Worm (Caenorhabditis elegans) whole organism, L2 larva: Measurements from ENCODE around the gene pes-8.
"Not testable (repeated sequence)": the region's sequence is repeated elsewhere in the genome, so short reads cannot be mapped to it uniquely, and the experiment has no call there.

Source experiments
- C34F6.9 ChIP-seq: fragments of 150-350 bp; optimal IDR thresholded peaks from 2 replicates; lab custom pipeline; 2014; ENCODE audit warnings: missing biosample characterization, missing genetic modification characterization
- F13H6.1 ChIP-seq: sonication (generic microtip); optimal IDR thresholded peaks from 2 replicates; lab custom pipeline; 2016; ENCODE audit warnings: missing genetic modification characterization, missing compliant biosample characterization
- R02D3.7 ChIP-seq: fragments of 150-350 bp; optimal IDR thresholded peaks from 2 replicates; lab custom pipeline; 2014; ENCODE audit warnings: missing biosample characterization, missing genetic modification characterization
- Y55F3AM.14 ChIP-seq: fragments of 200-800 bp; sonication (Bioruptor generic); optimal IDR thresholded peaks from 2 replicates; lab custom pipeline; 2018; ENCODE audit warnings: mild to moderate bottlenecking, missing genetic modification characterization, missing compliant biosample characterization
- ZK546.5 ChIP-seq: sonication (generic microtip); optimal IDR thresholded peaks from 2 replicates; lab custom pipeline; 2017; ENCODE audit warnings: missing biosample characterization, missing genetic modification characterization
- aly-2 ChIP-seq: fragments of 150-350 bp; optimal IDR thresholded peaks from 2 replicates; lab custom pipeline; 2014; ENCODE audit warnings: missing biosample characterization, missing genetic modification characterization
- ama-1 ChIP-seq: fragments of 150-350 bp; optimal IDR thresholded peaks from 2 replicates; lab custom pipeline; 2018; ENCODE audit warnings: inconsistent platforms
- blmp-1 ChIP-seq: sonication (generic microtip); optimal IDR thresholded peaks from 2 replicates; lab custom pipeline; 2017; ENCODE audit warnings: missing genetic modification characterization, mild to moderate bottlenecking, missing compliant biosample characterization, antibody characterized with exemption, moderate library complexity; ENCODE audit not compliant: insufficient read depth
- ceh-16 ChIP-seq: fragments of 150-350 bp; optimal IDR thresholded peaks from 2 replicates; lab custom pipeline; 2014; ENCODE audit warnings: missing biosample characterization, missing genetic modification characterization
- ceh-82 ChIP-seq: fragments of 150-350 bp; optimal IDR thresholded peaks from 2 replicates; lab custom pipeline; 2014; ENCODE audit warnings: missing biosample characterization, missing genetic modification characterization
- dmd-4 ChIP-seq: sonication (generic microtip); optimal IDR thresholded peaks from 2 replicates; lab custom pipeline; 2017; ENCODE audit warnings: missing biosample characterization, missing genetic modification characterization
- egl-27 ChIP-seq: sonication (generic microtip); optimal IDR thresholded peaks from 3 replicates; lab custom pipeline; 2017; ENCODE audit warnings: missing biosample characterization, missing genetic modification reagents, missing genetic modification characterization
- elt-1 ChIP-seq: fragments of 150-350 bp; optimal IDR thresholded peaks from 2 replicates; lab custom pipeline; 2014; ENCODE audit warnings: missing biosample characterization, missing genetic modification characterization
- elt-3 ChIP-seq: sonication (generic microtip); optimal IDR thresholded peaks from 2 replicates; lab custom pipeline; 2017; ENCODE audit warnings: missing biosample characterization, missing genetic modification characterization
- fos-1 ChIP-seq: fragments of 150-350 bp; optimal IDR thresholded peaks from 2 replicates; lab custom pipeline; 2014; ENCODE audit warnings: missing biosample characterization, missing genetic modification characterization
- gmeb-1 ChIP-seq: fragments of 150-350 bp; optimal IDR thresholded peaks from 2 replicates; lab custom pipeline; 2014; ENCODE audit warnings: missing biosample characterization, missing genetic modification characterization
- lin-11 ChIP-seq: fragments of 150-350 bp; sonication (generic microtip); optimal IDR thresholded peaks from 2 replicates; lab custom pipeline; 2014; ENCODE audit warnings: missing biosample characterization, missing genetic modification characterization, inconsistent platforms, mixed read lengths
- lin-13 ChIP-seq: fragments of 150-350 bp; optimal IDR thresholded peaks from 2 replicates; lab custom pipeline; 2014; ENCODE audit warnings: missing biosample characterization, missing genetic modification reagents, missing genetic modification characterization
- lin-39 ChIP-seq: fragments of 150-350 bp; optimal IDR thresholded peaks from 2 replicates; lab custom pipeline; 2014; ENCODE audit warnings: missing biosample characterization, missing genetic modification reagents, missing genetic modification characterization
- lsy-2 ChIP-seq, 2 experiments: fragments of 150-350 bp in 1 of 2; sonication (generic microtip) in 1 of 2; optimal IDR thresholded peaks; 2 replicates each; lab custom pipeline; 2014 to 2017; ENCODE audit warnings: missing biosample characterization in 2 of 2, missing genetic modification characterization in 2 of 2
- mab-5 ChIP-seq: fragments of 150-350 bp; optimal IDR thresholded peaks from 2 replicates; lab custom pipeline; 2014; ENCODE audit warnings: missing biosample characterization, missing genetic modification characterization
- mbf-1 ChIP-seq: sonication (generic microtip); optimal IDR thresholded peaks from 2 replicates; lab custom pipeline; 2017; ENCODE audit warnings: missing biosample characterization, missing genetic modification characterization
- nhr-10 ChIP-seq: sonication (generic microtip); optimal IDR thresholded peaks from 2 replicates; lab custom pipeline; 2017; ENCODE audit warnings: missing biosample characterization, missing genetic modification characterization
- nhr-11 ChIP-seq: fragments of 150-350 bp; optimal IDR thresholded peaks from 2 replicates; lab custom pipeline; 2014; ENCODE audit warnings: missing biosample characterization, missing genetic modification characterization
- nhr-12 ChIP-seq: fragments of 150-350 bp; optimal IDR thresholded peaks from 2 replicates; lab custom pipeline; 2014; ENCODE audit warnings: missing biosample characterization, missing genetic modification characterization
- nhr-129 ChIP-seq: fragments of 150-350 bp; optimal IDR thresholded peaks from 2 replicates; lab custom pipeline; 2014; ENCODE audit warnings: missing biosample characterization, missing genetic modification characterization
- nhr-23 ChIP-seq: fragments of 150-350 bp; optimal IDR thresholded peaks from 2 replicates; lab custom pipeline; 2014; ENCODE audit warnings: missing biosample characterization, missing genetic modification reagents, missing genetic modification characterization
- nhr-25 ChIP-seq: fragments of 150-350 bp; sonication (generic microtip); optimal IDR thresholded peaks from 3 replicates; lab custom pipeline; 2014; ENCODE audit warnings: missing biosample characterization, missing genetic modification characterization
- nhr-77 ChIP-seq: fragments of 150-350 bp; optimal IDR thresholded peaks from 2 replicates; lab custom pipeline; 2014; ENCODE audit warnings: missing biosample characterization, missing genetic modification characterization
- peb-1 ChIP-seq: fragments of 150-350 bp; optimal IDR thresholded peaks from 2 replicates; lab custom pipeline; 2014; ENCODE audit warnings: missing biosample characterization, missing genetic modification characterization
- sem-4 ChIP-seq: fragments of 150-350 bp; optimal IDR thresholded peaks from 2 replicates; lab custom pipeline; 2014; ENCODE audit warnings: missing biosample characterization, missing genetic modification reagents, missing genetic modification characterization
- skn-1 ChIP-seq: sonication (generic microtip); optimal IDR thresholded peaks from 2 replicates; lab custom pipeline; 2017; ENCODE audit warnings: missing biosample characterization, missing genetic modification characterization
- sma-9 ChIP-seq, 2 experiments: fragments of 150-350 bp in 1 of 2; sonication (generic microtip) in 1 of 2; optimal IDR thresholded peaks; 2 replicates each; lab custom pipeline; 2014 to 2016; ENCODE audit warnings: missing genetic modification characterization in 2 of 2, mild to moderate bottlenecking in 1 of 2, missing biosample characterization in 1 of 2, missing compliant biosample characterization in 1 of 2, missing genetic modification reagents in 1 of 2, moderate library complexity in 1 of 2
- snpc-4 ChIP-seq: fragments of 150-350 bp; optimal IDR thresholded peaks from 2 replicates; lab custom pipeline; 2014; ENCODE audit warnings: missing biosample characterization, missing genetic modification characterization
- unc-39 ChIP-seq: fragments of 150-350 bp; optimal IDR thresholded peaks from 2 replicates; lab custom pipeline; 2014; ENCODE audit warnings: missing biosample characterization, missing genetic modification characterization
- unc-62 ChIP-seq: fragments of 150-350 bp; optimal IDR thresholded peaks from 2 replicates; lab custom pipeline; 2014; ENCODE audit warnings: missing biosample characterization, missing genetic modification reagents, missing genetic modification characterization
- zag-1 ChIP-seq: fragments of 150-350 bp; optimal IDR thresholded peaks from 2 replicates; lab custom pipeline; 2014; ENCODE audit warnings: missing biosample characterization, missing genetic modification characterization
- ztf-4 ChIP-seq: fragments of 150-350 bp; optimal IDR thresholded peaks from 2 replicates; lab custom pipeline; 2014; ENCODE audit warnings: missing biosample characterization, missing genetic modification characterization

The pes-8 gene

DNA sequence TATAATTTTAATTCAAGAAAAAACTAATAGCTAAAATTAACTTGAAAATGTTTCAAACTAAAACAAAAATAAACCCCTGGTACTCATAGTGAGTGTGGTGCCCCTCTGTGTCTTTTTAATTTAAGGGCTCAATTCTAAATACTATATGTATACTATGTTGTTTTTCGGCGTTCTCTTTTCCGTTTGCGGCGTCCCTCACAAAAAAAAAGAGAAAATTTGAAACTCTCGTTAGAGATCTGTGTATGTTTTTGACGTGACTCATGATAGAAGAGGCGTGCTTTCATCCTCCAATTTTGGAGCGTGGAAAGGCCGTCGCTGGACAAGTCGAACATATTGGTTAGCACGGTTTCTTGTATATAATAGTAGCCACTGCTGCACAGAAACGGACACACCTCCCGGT, at the start of gene pes-8:
Gene pes-8, plus strand, starts transcription at position 301 of the 400 bp plus-strand sequence.
- TF ChIP-seq peb-1 (tag; lab: Kevin White, UChicago) (no peak), elt-1 (tag; lab: Kevin White, UChicago) (no peak), blmp-1 (tag; lab: Kevin White, UChicago) (no peak), ceh-82 (tag; lab: Kevin White, UChicago) (no peak), ztf-4 (no peak), mab-5 (tag; lab: Kevin White, UChicago) (no peak), lin-13 (GFP tag; lab: Kevin White, UChicago) (no peak), nhr-129 (tag; lab: Kevin White, UChicago) (no peak), mbf-1 (tag; lab: Kevin White, UChicago) (no peak)
- TF ChIP-seq, all 48 proteins: peak for 0

- not testable (repeated sequence) for TF ChIP-seq blmp-1 (tag; lab: Kevin White, UChicago); mab-5 (tag; lab: Kevin White, UChicago); unc-39
- TF ChIP-seq, all 48 proteins: peak for 0; not testable (repeated sequence) for 48
These were observed 48.1 kb upstream of the pes-8 start, which contains the start of gene crb-3 for ce11 chrX:9203468-9203867. Gene crb-3, plus strand, starts transcription at chrX:9203768.

DNA sequence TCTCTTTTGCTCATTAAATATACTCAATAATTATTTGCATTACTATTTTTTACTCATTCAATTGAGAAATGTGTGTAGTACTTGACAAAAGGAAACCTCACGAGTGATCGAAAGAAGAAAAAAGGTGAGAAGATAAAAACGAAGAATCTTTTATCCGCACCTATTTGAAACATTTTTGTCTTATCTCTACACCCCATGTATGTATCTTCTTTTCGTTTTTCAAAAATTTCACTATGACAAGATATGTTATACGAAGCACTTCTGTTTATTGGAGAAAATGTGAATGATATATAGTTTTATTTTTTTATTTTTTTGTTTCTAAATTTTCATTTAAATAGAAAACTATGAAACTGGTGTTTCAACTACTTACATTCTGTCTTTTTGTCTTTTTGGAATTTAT, 46.6 kb upstream of the pes-8 start:
- TF ChIP-seq nhr-25 (tag; lab: Kevin White, UChicago), result no peak
- TF ChIP-seq unc-62 (GFP tag; lab: Kevin White, UChicago), result no peak
- TF ChIP-seq dmd-4 (tag; lab: Kevin White, UChicago), result no peak
- TF ChIP-seq ceh-82 (tag; lab: Kevin White, UChicago), result no peak
- TF ChIP-seq sem-4 (tag; lab: Kevin White, UChicago), result no peak
- TF ChIP-seq snpc-4 (tag; lab: Kevin White, UChicago), result no peak
- no peak for TF ChIP-seq mab-5 (tag; lab: Kevin White, UChicago)
- no peak for TF ChIP-seq ama-1 (lab: Kevin White, UChicago)
- no peak for TF ChIP-seq lin-39 (tag; lab: Kevin White, UChicago)
- TF ChIP-seq lin-13 (GFP tag; lab: Kevin White, UChicago), result no peak
- no peak for TF ChIP-seq nhr-11
- TF ChIP-seq elt-3, result no peak

ce11 chrX:9206731-9207130, 44.9 kb upstream of the pes-8 start:
- TF ChIP-seq sem-4 (tag; lab: Kevin White, UChicago), result no peak
- no peak for TF ChIP-seq R02D3.7 (tag; lab: Kevin White, UChicago)
- no peak for TF ChIP-seq fos-1
- no peak for TF ChIP-seq mbf-1 (tag; lab: Kevin White, UChicago)
- TF ChIP-seq Y55F3AM.14 (GFP tag; lab: Kevin White, UChicago), result no peak
- no peak for TF ChIP-seq unc-62 (GFP tag; lab: Kevin White, UChicago)
- no peak for TF ChIP-seq aly-2 (tag; lab: Kevin White, UChicago)
- TF ChIP-seq ZK546.5, result no peak
- no peak for TF ChIP-seq unc-39
- no peak for TF ChIP-seq nhr-10 (tag; lab: Kevin White, UChicago)

DNA sequence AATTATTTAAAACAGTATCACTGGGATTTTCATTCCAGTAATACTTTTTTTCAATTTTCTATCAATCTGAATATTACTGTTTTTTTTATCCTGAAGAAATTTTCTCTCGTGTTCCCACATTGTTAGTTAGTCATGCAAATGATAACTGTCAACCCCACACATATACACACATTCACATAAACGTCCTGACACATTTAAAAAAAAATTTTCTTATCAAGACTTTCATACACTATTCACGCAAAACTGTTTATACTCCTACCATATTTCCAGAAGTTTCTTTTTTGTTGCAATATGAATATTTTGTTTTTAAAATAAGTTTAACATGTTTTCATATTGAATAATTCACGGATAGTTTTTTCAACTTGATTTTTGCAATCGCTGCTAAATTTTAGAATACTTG, 43.1 kb upstream of the pes-8 start:
- TF ChIP-seq nhr-12 (no peak), egl-27 (tag; lab: Kevin White, UChicago) (no peak), C34F6.9 (no peak), fos-1 (peak; percentile 74)

DNA sequence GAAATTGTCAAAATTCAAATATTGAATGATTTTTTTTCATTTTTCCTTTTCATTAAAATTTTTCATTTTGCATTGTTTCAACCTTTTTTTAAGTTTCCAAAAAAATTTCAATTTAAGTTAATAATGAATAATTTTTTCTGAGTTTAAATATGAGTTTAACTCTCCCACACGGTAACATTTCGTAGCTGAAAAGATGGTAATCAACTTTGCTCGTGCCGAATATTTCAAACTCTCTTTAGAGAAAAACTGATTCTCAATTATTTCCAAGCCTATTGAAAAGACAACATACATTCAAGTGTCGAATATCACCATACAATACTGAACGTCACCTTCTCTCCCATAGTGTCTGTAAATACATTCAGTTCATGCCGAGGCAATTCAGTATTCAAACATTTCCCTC, 42.7 kb upstream of the pes-8 start:
- no peak for TF ChIP-seq nhr-25 (tag; lab: Kevin White, UChicago)
- no peak for TF ChIP-seq nhr-11
- no peak for TF ChIP-seq ceh-16
- TF ChIP-seq mbf-1 (tag; lab: Kevin White, UChicago), result no peak

ce11 chrX:9210086-9210485, 41.5 kb upstream of the pes-8 start:
- TF ChIP-seq Y55F3AM.14 (GFP tag; lab: Kevin White, UChicago) (no peak), ztf-4 (no peak), nhr-23 (tag; lab: Kevin White, UChicago) (no peak), peb-1 (tag; lab: Kevin White, UChicago) (no peak), gmeb-1 (tag; lab: Kevin White, UChicago) (peak; percentile 23), fos-1 (peak; percentile 63), lin-11 (tag; lab: Kevin White, UChicago) (no peak), dmd-4 (tag; lab: Kevin White, UChicago) (no peak), blmp-1 (tag; lab: Kevin White, UChicago) (no peak), nhr-77 (tag; lab: Kevin White, UChicago) (no peak), zag-1 (tag; lab: Kevin White, UChicago) (no peak), elt-1 (tag; lab: Kevin White, UChicago) (no peak), nhr-10 (tag; lab: Kevin White, UChicago) (no peak), skn-1 (no peak), egl-27 (tag; lab: Kevin White, UChicago) (no peak), nhr-25 (tag; lab: Kevin White, UChicago) (no peak), F13H6.1 (peak; percentile 31), lsy-2 (tag; optimal IDR thresholded peaks at IDR 0.05; lab: Kevin White, UChicago) (no peak), nhr-12 (no peak), sem-4 (tag; lab: Kevin White, UChicago) (no peak), sma-9 (GFP tag; optimal IDR thresholded peaks at IDR 0.05; lab: Kevin White, UChicago) (peak; percentile 26), sma-9 (tag; optimal IDR thresholded peaks at IDR 0.05; lab: Kevin White, UChicago) (no peak)
